Worm (Caenorhabditis elegans) whole organism, L4 larva: ENCODE results near the gene str-20.

Experiments
- F49E8.2 ChIP-seq: sonication (generic microtip); optimal IDR thresholded peaks from 2 replicates; lab custom pipeline; 2016; ENCODE audit warnings: missing compliant biosample characterization, mild to moderate bottlenecking, missing genetic modification characterization, borderline replicate concordance
- T20F7.1 ChIP-seq: fragments of 200-800 bp; sonication (Bioruptor generic); optimal IDR thresholded peaks from 2 replicates; lab custom pipeline; 2018; ENCODE audit warnings: mild to moderate bottlenecking, missing genetic modification characterization, missing compliant biosample characterization
- Y105C5A.15 ChIP-seq: fragments of 200-800 bp; sonication (Bioruptor generic); IDR thresholded peaks from 2 replicates; pipeline ENCODE4 v1.3.6; 2022; ENCODE audit warnings: missing genetic modification characterization, missing compliant biosample characterization
- ZK546.5 ChIP-seq, 2 experiments: sonication (generic microtip); optimal IDR thresholded peaks; 2 replicates each; lab custom pipeline; 2017; ENCODE audit warnings: missing biosample characterization in 2 of 2, missing genetic modification characterization in 2 of 2
- aha-1 ChIP-seq: fragments of 150-350 bp; peaks from one replicate; lab custom pipeline; 2014; ENCODE audit warnings: missing biosample characterization, missing genetic modification characterization
- ama-1 ChIP-seq: fragments of 150-350 bp; optimal IDR thresholded peaks from 2 replicates; lab custom pipeline; 2014; ENCODE audit warnings: inconsistent platforms, mixed read lengths
- ceh-28 ChIP-seq: fragments of 150-350 bp; optimal IDR thresholded peaks from 2 replicates; lab custom pipeline; 2014; ENCODE audit warnings: missing biosample characterization, missing genetic modification reagents, missing genetic modification characterization
- ceh-82 ChIP-seq: sonication (generic microtip); optimal IDR thresholded peaks from 2 replicates; lab custom pipeline; 2017; ENCODE audit warnings: missing biosample characterization, missing genetic modification characterization
- ctbp-1 ChIP-seq: fragments of 200-800 bp; sonication (Bioruptor generic); IDR thresholded peaks from 2 replicates; pipeline ENCODE4 v1.3.6; 2022; ENCODE audit warnings: missing genetic modification reagents, missing genetic modification characterization, missing compliant biosample characterization
- daf-12 ChIP-seq: fragments of 150-350 bp; optimal IDR thresholded peaks from 2 replicates; lab custom pipeline; 2014; ENCODE audit warnings: missing biosample characterization, missing genetic modification reagents, missing genetic modification characterization
- daf-16 ChIP-seq, 3 experiments: sonication (generic microtip); optimal IDR thresholded peaks; 2 replicates each; lab custom pipeline; 2016 to 2017; ENCODE audit warnings: missing genetic modification characterization in 3 of 3, missing genetic modification reagents in 3 of 3, mild to moderate bottlenecking in 2 of 3, missing compliant biosample characterization in 2 of 3, missing biosample characterization in 1 of 3, moderate library complexity in 1 of 3
- daf-8 ChIP-seq: fragments of 200-800 bp; sonication (Bioruptor generic); IDR thresholded peaks from 2 replicates; pipeline ENCODE4 v1.3.6; 2022; ENCODE audit warnings: missing genetic modification characterization, missing compliant biosample characterization
- duxl-1 ChIP-seq: sonication (generic microtip); optimal IDR thresholded peaks from 2 replicates; lab custom pipeline; 2016; ENCODE audit warnings: mild to moderate bottlenecking, missing genetic modification characterization, moderate library complexity, missing compliant biosample characterization; ENCODE audit not compliant: poor library complexity
- egl-27 ChIP-seq: sonication (generic microtip); optimal IDR thresholded peaks from 3 replicates; lab custom pipeline; 2017; ENCODE audit warnings: missing biosample characterization, missing genetic modification reagents, missing genetic modification characterization
- fkh-10 ChIP-seq: fragments of 150-350 bp; optimal IDR thresholded peaks from 2 replicates; lab custom pipeline; 2014; ENCODE audit warnings: missing biosample characterization, missing genetic modification reagents, missing genetic modification characterization
- hlh-11 ChIP-seq: fragments of 200-800 bp; sonication (Bioruptor generic); optimal IDR thresholded peaks from 2 replicates; lab custom pipeline; 2018; ENCODE audit warnings: mild to moderate bottlenecking, missing genetic modification characterization, missing compliant biosample characterization
- hlh-30 ChIP-seq: sonication (generic microtip); optimal IDR thresholded peaks from 2 replicates; lab custom pipeline; 2017; ENCODE audit warnings: antibody characterized with exemption, mild to moderate bottlenecking, missing genetic modification characterization, missing compliant biosample characterization; ENCODE audit not compliant: insufficient read depth
- hmg-1.1 ChIP-seq: fragments of 200-800 bp; sonication (Bioruptor generic); IDR thresholded peaks from 2 replicates; pipeline ENCODE4 v1.3.6; 2022; ENCODE audit warnings: missing genetic modification reagents, missing genetic modification characterization, missing compliant biosample characterization
- lim-7 ChIP-seq: fragments of 200-800 bp; sonication (Bioruptor generic); IDR thresholded peaks from 2 replicates; pipeline ENCODE4 v1.3.6; 2022; ENCODE audit warnings: missing genetic modification characterization, missing compliant biosample characterization
- lin-1 ChIP-seq: fragments of 200-800 bp; sonication (Bioruptor generic); IDR thresholded peaks from 2 replicates; pipeline ENCODE4 v1.3.6; 2022; ENCODE audit warnings: missing genetic modification reagents, missing genetic modification characterization, missing compliant biosample characterization
- lin-15B ChIP-seq: fragments of 150-350 bp; sonication (generic microtip); optimal IDR thresholded peaks from 3 replicates; lab custom pipeline; 2014; ENCODE audit warnings: missing biosample characterization, missing genetic modification characterization
- lin-38 ChIP-seq: fragments of 200-800 bp; sonication (Bioruptor generic); IDR thresholded peaks from 2 replicates; pipeline ENCODE4 v1.3.6; 2022; ENCODE audit warnings: missing genetic modification reagents, missing genetic modification characterization, missing compliant biosample characterization
- madf-9 ChIP-seq: fragments of 200-800 bp; sonication (Bioruptor generic); conservative IDR thresholded peaks from 2 replicates; pipeline ENCODE4 v1.3.6; 2022; ENCODE audit warnings: missing genetic modification reagents, missing genetic modification characterization, missing compliant biosample characterization
- mdt-29 ChIP-seq: fragments of 200-800 bp; sonication (Bioruptor generic); IDR thresholded peaks from 2 replicates; pipeline ENCODE4 v1.3.6; 2022; ENCODE audit warnings: missing genetic modification reagents, missing genetic modification characterization, missing compliant biosample characterization
- mes-2 ChIP-seq: sonication (generic microtip); optimal IDR thresholded peaks from 2 replicates; lab custom pipeline; 2016; ENCODE audit warnings: missing genotype, mild to moderate bottlenecking, missing genetic modification characterization, missing compliant biosample characterization; ENCODE audit not compliant: poor library complexity, severe bottlenecking
- mxl-2 ChIP-seq: fragments of 200-800 bp; sonication (Bioruptor generic); conservative IDR thresholded peaks from 2 replicates; pipeline ENCODE4 v1.3.6; 2022; ENCODE audit warnings: missing genetic modification reagents, missing genetic modification characterization, missing compliant biosample characterization
- mxl-3 ChIP-seq: fragments of 200-800 bp; sonication (Bioruptor generic); optimal IDR thresholded peaks from 2 replicates; lab custom pipeline; 2018; ENCODE audit warnings: mild to moderate bottlenecking, missing genetic modification characterization, missing compliant biosample characterization
- nhr-10 ChIP-seq: fragments of 150-350 bp; optimal IDR thresholded peaks from 2 replicates; lab custom pipeline; 2014; ENCODE audit warnings: missing biosample characterization, missing genetic modification characterization
- nhr-11 ChIP-seq: fragments of 150-350 bp; optimal IDR thresholded peaks from 2 replicates; lab custom pipeline; 2014; ENCODE audit warnings: missing biosample characterization, missing genetic modification characterization
- nhr-111 ChIP-seq: fragments of 200-800 bp; sonication (Bioruptor generic); optimal IDR thresholded peaks from 2 replicates; lab custom pipeline; 2018; ENCODE audit warnings: mild to moderate bottlenecking, missing genetic modification characterization, missing compliant biosample characterization
- nhr-237 ChIP-seq: sonication (generic microtip); optimal IDR thresholded peaks from 2 replicates; lab custom pipeline; 2017; ENCODE audit warnings: missing biosample characterization, missing genetic modification characterization
- nhr-28 ChIP-seq: fragments of 150-350 bp; optimal IDR thresholded peaks from 2 replicates; lab custom pipeline; 2014; ENCODE audit warnings: missing biosample characterization, missing genetic modification characterization
- nhr-42 ChIP-seq: fragments of 200-800 bp; sonication (Bioruptor generic); IDR thresholded peaks from 2 replicates; pipeline ENCODE4 v1.3.6; 2022; ENCODE audit warnings: missing genetic modification characterization, missing compliant biosample characterization
- nhr-48 ChIP-seq: sonication (generic microtip); optimal IDR thresholded peaks from 2 replicates; lab custom pipeline; 2016; ENCODE audit warnings: mild to moderate bottlenecking, missing genetic modification characterization, missing compliant biosample characterization
- nhr-77 ChIP-seq: fragments of 150-350 bp; optimal IDR thresholded peaks from 2 replicates; lab custom pipeline; 2014; ENCODE audit warnings: missing biosample characterization, missing genetic modification characterization
- pqm-1 ChIP-seq: sonication (generic microtip); optimal IDR thresholded peaks from 2 replicates; lab custom pipeline; 2017; ENCODE audit warnings: missing biosample characterization, missing genetic modification characterization
- saeg-2 ChIP-seq: fragments of 200-800 bp; sonication (Bioruptor generic); IDR thresholded peaks from 2 replicates; pipeline ENCODE4 v1.3.6; 2022; ENCODE audit warnings: missing genetic modification reagents, missing genetic modification characterization, missing compliant biosample characterization
- set-16 ChIP-seq: fragments of 200-800 bp; sonication (Bioruptor generic); IDR thresholded peaks from 2 replicates; pipeline ENCODE4 v1.3.6; 2022; ENCODE audit warnings: missing genetic modification reagents, missing genetic modification characterization, missing compliant biosample characterization
- snpc-1.2 ChIP-seq: fragments of 200-800 bp; sonication (Bioruptor generic); IDR thresholded peaks from 2 replicates; pipeline ENCODE4 v1.3.6; 2022; ENCODE audit warnings: missing genetic modification reagents, missing genetic modification characterization, missing compliant biosample characterization
- spr-1 ChIP-seq: sonication (generic microtip); optimal IDR thresholded peaks from 2 replicates; lab custom pipeline; 2016; ENCODE audit warnings: mild to moderate bottlenecking, missing genetic modification characterization, missing compliant biosample characterization
- tag-97 ChIP-seq: fragments of 200-800 bp; sonication (Bioruptor generic); IDR thresholded peaks from 2 replicates; pipeline ENCODE4 v1.3.6; 2022; ENCODE audit warnings: missing genetic modification characterization, missing compliant biosample characterization
- unc-62 ChIP-seq, 3 experiments: fragments of 150-350 bp in 1 of 3; sonication (generic microtip); optimal IDR thresholded peaks in 2 of 3; peaks in 1 of 3; 1 replicate in 1 of 3; 2 replicates in 2 of 3; lab custom pipeline; 2014 to 2017; ENCODE audit warnings: missing biosample characterization in 3 of 3, missing genetic modification characterization in 3 of 3, missing genetic modification reagents in 3 of 3, missing genotype in 1 of 3
- vab-7 ChIP-seq: fragments of 200-800 bp; sonication (Bioruptor generic); IDR thresholded peaks from 2 replicates; pipeline ENCODE4 v1.3.6; 2022; ENCODE audit warnings: missing genetic modification reagents, missing genetic modification characterization, missing compliant biosample characterization
- zag-1 ChIP-seq: fragments of 150-350 bp; optimal IDR thresholded peaks from 2 replicates; lab custom pipeline; 2014; ENCODE audit warnings: missing biosample characterization, missing genetic modification characterization
- zfp-2 ChIP-seq: sonication (generic microtip); optimal IDR thresholded peaks from 2 replicates; lab custom pipeline; 2016; ENCODE audit warnings: mild to moderate bottlenecking, missing genetic modification characterization, missing compliant biosample characterization
- zfp-3 ChIP-seq: fragments of 200-800 bp; sonication (Bioruptor generic); conservative IDR thresholded peaks from 2 replicates; pipeline ENCODE4 v1.3.6; 2022; ENCODE audit warnings: missing genetic modification reagents, missing genetic modification characterization, missing compliant biosample characterization
- zip-11 ChIP-seq: fragments of 200-800 bp; sonication (Bioruptor generic); IDR thresholded peaks from 2 replicates; pipeline ENCODE4 v1.3.6; 2022; ENCODE audit warnings: missing genetic modification characterization, missing compliant biosample characterization
- zip-2 ChIP-seq: fragments of 150-350 bp; optimal IDR thresholded peaks from 2 replicates; lab custom pipeline; 2014; ENCODE audit warnings: missing biosample characterization, missing genetic modification characterization
- ztf-7 ChIP-seq: fragments of 150-350 bp; optimal IDR thresholded peaks from 2 replicates; lab custom pipeline; 2014; ENCODE audit warnings: missing biosample characterization, missing genetic modification characterization

The str-20 gene

DNA sequence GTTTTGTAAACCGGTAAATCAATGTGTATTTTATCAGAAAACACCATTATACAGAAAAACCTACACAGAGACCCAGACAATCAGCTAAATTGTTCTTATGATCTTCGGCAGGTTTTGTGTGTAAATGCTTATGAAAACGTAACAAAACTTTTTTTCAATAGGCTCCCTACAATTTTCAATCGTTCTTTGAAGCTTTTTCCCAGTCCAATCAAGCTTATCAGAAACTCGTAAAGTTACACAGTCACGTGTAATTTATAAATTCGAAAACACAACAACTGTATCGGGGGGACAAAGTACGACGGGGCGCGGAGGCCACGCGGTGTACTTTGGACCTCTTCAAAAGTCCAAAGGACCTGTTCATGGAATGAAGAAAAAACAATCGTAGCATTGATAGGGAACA is 26.1 kb upstream of the str-20 start (continued):
- TF ChIP-seq zfp-3: 0 out of 2 replicates have a peak, but pooled peaks have one; percentile 23

DNA sequence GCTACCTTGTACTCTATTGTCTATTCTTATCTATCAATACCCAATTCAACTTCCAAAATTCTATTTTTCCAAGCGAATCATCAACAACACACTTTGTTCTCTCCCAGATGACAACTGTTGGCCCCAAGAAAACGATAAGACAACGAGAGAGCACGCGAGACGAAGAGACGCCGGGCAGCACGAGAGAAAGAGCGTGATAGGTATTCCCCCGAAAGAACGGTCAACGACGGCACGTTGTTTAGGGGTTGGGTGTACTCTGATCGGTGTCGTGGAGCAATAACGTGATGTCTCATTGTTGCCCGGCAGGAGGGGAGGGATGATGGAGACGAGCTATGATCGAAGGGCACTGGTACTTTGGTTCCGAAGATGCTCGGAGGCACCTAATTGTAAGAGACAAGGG is 24.9 kb upstream of the str-20 start:
- no peak for TF ChIP-seq lim-7 (GFP tag; lab: Robert Waterston, UW)
- TF ChIP-seq saeg-2 (GFP tag; lab: Robert Waterston, UW): peak; percentile 79
- no peak for TF ChIP-seq ztf-7 (tag; lab: Kevin White, UChicago)
- no peak for TF ChIP-seq Y105C5A.15 (GFP tag; lab: Robert Waterston, UW)
- TF ChIP-seq mxl-3 (GFP tag; lab: Kevin White, UChicago): peak; percentile 84
- peak; percentile 62 for TF ChIP-seq T20F7.1
- peak; percentile 12 for TF ChIP-seq nhr-111 (GFP tag; lab: Kevin White, UChicago)
- TF ChIP-seq zip-2 (tag; lab: Kevin White, UChicago): peak; percentile 37
- peak; percentile 98 for TF ChIP-seq hlh-30 (tag; lab: Kevin White, UChicago)
- TF ChIP-seq nhr-77 (tag; lab: Kevin White, UChicago): peak; percentile 83
- TF ChIP-seq F49E8.2 (tag; lab: Kevin White, UChicago): no peak
- TF ChIP-seq zfp-3: peak; percentile 88
- TF ChIP-seq nhr-48 (tag; lab: Kevin White, UChicago): peak; percentile 92
- TF ChIP-seq lin-1 (GFP tag; lab: Robert Waterston, UW): peak; percentile 80
- TF ChIP-seq ceh-82 (tag; lab: Kevin White, UChicago): no peak
- TF ChIP-seq daf-12: no peak
- TF ChIP-seq daf-8 (GFP tag; lab: Robert Waterston, UW): no peak
- TF ChIP-seq unc-62 (GFP tag; optimal IDR thresholded peaks at IDR 0.05 in 1 of 2; lab: Kevin White, UChicago): peak; percentile 76 to 98
- TF ChIP-seq unc-62 (tag; optimal IDR thresholded peaks at IDR 0.05; lab: Kevin White, UChicago): peak; percentile 8
- TF ChIP-seq zfp-2 (tag; lab: Kevin White, UChicago): no peak
- TF ChIP-seq nhr-11 (tag; lab: Kevin White, UChicago): peak; percentile 96
- TF ChIP-seq zip-11 (GFP tag; lab: Robert Waterston, UW): no peak
- TF ChIP-seq mxl-2 (GFP tag; lab: Robert Waterston, UW): peak; percentile 73
- peak; percentile 71 for TF ChIP-seq mes-2
- peak; percentile 70 for TF ChIP-seq pqm-1 (tag; lab: Kevin White, UChicago)
- TF ChIP-seq set-16 (GFP tag; lab: Robert Waterston, UW): peak; percentile 91
- TF ChIP-seq ctbp-1: peak; percentile 65; the same call in 1 of the 2 replicates
- TF ChIP-seq madf-9 (GFP tag; lab: Robert Waterston, UW): peak; percentile 34; the same call in 1 of the 2 replicates
- TF ChIP-seq egl-27 (tag; lab: Kevin White, UChicago): no peak
- peak; percentile 98 for TF ChIP-seq mdt-29 (GFP tag; lab: Robert Waterston, UW)
- no peak for TF ChIP-seq lin-15B (tag; lab: Kevin White, UChicago)
- TF ChIP-seq lin-38 (GFP tag; lab: Robert Waterston, UW): peak; percentile 42
- TF ChIP-seq vab-7 (GFP tag; lab: Robert Waterston, UW): no peak
- peak; percentile 97 for TF ChIP-seq nhr-10 (tag; lab: Kevin White, UChicago)
- TF ChIP-seq nhr-28 (tag; lab: Kevin White, UChicago): peak; percentile 96
- TF ChIP-seq aha-1: peak; percentile 97
- no peak for TF ChIP-seq ama-1 (lab: Kevin White, UChicago)
- no peak for TF ChIP-seq nhr-237
- TF ChIP-seq hlh-11: peak; percentile 99
- peak; percentile 56 for TF ChIP-seq spr-1 (tag; lab: Kevin White, UChicago)
- no peak for TF ChIP-seq snpc-1.2
- peak; percentile 95 to 96 for TF ChIP-seq daf-16 (GFP tag; optimal IDR thresholded peaks at IDR 0.05; lab: Kevin White, UChicago)
- peak; percentile 99 for TF ChIP-seq daf-16 (tag; optimal IDR thresholded peaks at IDR 0.05; lab: Kevin White, UChicago)
- no peak for TF ChIP-seq ceh-28 (tag; lab: Kevin White, UChicago)
- TF ChIP-seq tag-97 (GFP tag; lab: Robert Waterston, UW): no peak
- TF ChIP-seq ZK546.5 (tag; optimal IDR thresholded peaks at IDR 0.05; lab: Kevin White, UChicago): no peak
- TF ChIP-seq zag-1 (tag; lab: Kevin White, UChicago): no peak
- peak; percentile 68 for TF ChIP-seq nhr-42 (GFP tag; lab: Robert Waterston, UW)
- TF ChIP-seq hmg-1.1 (GFP tag; lab: Robert Waterston, UW): peak; percentile 71
- TF ChIP-seq duxl-1 (tag; lab: Kevin White, UChicago): peak; percentile 73
- no peak for TF ChIP-seq fkh-10 (GFP tag; lab: Kevin White, UChicago)
